Fruit fly (Drosophila melanogaster): ENCODE results near the gene fipi.
A peak's percentile ranks its signal among the peaks of the same experiment; 100 is the strongest.

The fipi gene

DNA sequence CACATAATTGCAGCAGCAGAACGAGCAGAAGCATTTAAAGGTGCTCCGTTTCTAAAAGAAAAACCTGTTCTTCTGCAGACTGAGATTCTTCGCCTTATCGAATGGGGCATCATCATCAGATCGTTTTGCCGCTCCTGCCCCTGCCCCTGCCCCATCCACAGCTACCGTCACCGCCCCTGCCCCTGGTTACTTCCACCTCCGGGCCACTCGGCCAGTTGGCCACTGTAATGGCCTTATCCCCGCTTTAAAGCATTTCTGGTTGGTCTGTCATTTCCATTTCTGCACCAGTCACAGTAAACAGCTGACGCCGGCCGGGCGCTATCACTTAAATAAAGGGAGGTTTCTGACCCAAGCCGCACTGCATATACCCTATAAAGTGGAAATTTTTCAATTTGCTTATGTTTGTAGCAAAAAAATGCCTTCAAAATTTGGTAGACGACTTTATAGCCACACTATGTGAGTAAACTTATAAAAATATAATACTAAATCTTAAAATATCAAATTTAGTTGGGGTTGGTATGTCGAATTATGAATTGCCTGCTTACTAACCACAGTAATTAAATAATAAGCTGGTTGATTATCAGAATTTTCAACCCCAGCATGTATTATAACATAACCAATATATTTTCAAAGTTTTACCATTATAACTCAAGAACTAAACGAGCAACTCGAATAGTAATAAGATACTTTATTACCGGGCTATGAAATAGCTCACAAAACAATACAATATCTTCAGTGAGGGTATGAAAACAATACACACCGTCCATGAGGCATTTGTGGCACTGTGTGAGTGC lies 17.1 kb upstream of the fipi start (continued):
- no peak for TF ChIP-seq bbx (GFP tag; IDR thresholded peaks at IDR 0.05; ENCODE audit: partially characterized antibody)
- no peak for TF ChIP-seq CG15073 (GFP tag; optimal IDR thresholded peaks at IDR 0.05)
- peak; percentile 28; the same call in 1 of the 3 replicates for TF ChIP-seq Mrtf (GFP tag; IDR thresholded peaks at IDR 0.05)
- TF ChIP-seq insv (GFP tag; optimal IDR thresholded peaks at IDR 0.05), result peak in 1 of 2 experiments; percentile 7
- TF ChIP-seq corto (GFP tag; optimal IDR thresholded peaks at IDR 0.05), result no peak
- TF ChIP-seq CG34376 (GFP tag; optimal IDR thresholded peaks at IDR 0.05), result no peak
- peak; percentile 42 for TF ChIP-seq CG16863 (GFP tag; optimal IDR thresholded peaks at IDR 0.05)
- TF ChIP-seq CG8388 (GFP tag; optimal IDR thresholded peaks at IDR 0.05), result peak; percentile 56
- TF ChIP-seq CG9797 (GFP tag; optimal IDR thresholded peaks at IDR 0.05), result no peak
- TF ChIP-seq C15 (GFP tag; IDR thresholded peaks at IDR 0.05), result no peak
- peak; percentile 68 for TF ChIP-seq NfI (GFP tag; optimal IDR thresholded peaks at IDR 0.05)
- TF ChIP-seq CG15696 (tag; optimal IDR thresholded peaks at IDR 0.05), result peak; percentile 64
- TF ChIP-seq gce (GFP tag; IDR thresholded peaks at IDR 0.05), result no peak
- peak; percentile 21 for TF ChIP-seq zfh2 (GFP tag; optimal IDR thresholded peaks at IDR 0.05)
- no peak for TF ChIP-seq Neu2 (GFP tag; optimal IDR thresholded peaks at IDR 0.05; ENCODE audit: borderline replicate concordance)
- no peak; the same call in 1 of the 2 replicates for TF ChIP-seq HLH3B (GFP tag; IDR thresholded peaks at IDR 0.05)
- peak; percentile 89 for TF ChIP-seq kni (GFP tag; optimal IDR thresholded peaks at IDR 0.05)
- TF ChIP-seq grn (GFP tag; optimal IDR thresholded peaks at IDR 0.05), result peak; percentile 60
- 0 out of 2 replicates have a peak, but pooled peaks have one; percentile 9 for TF ChIP-seq CG32772 (GFP tag; IDR thresholded peaks at IDR 0.05)
- peak; percentile 61 for TF ChIP-seq CG3407 (GFP tag; optimal IDR thresholded peaks at IDR 0.05)
- peak; percentile 84 for TF ChIP-seq CG13424 (tag; optimal IDR thresholded peaks at IDR 0.05)
- TF ChIP-seq sens (GFP tag), result peak; percentile 92
- TF ChIP-seq zfh1 (GFP tag; IDR thresholded peaks at IDR 0.05), result no peak
- TF ChIP-seq CG15269 (tag; optimal IDR thresholded peaks at IDR 0.05), result peak; percentile 68
- TF ChIP-seq CG34224 (GFP tag; IDR thresholded peaks at IDR 0.05; ENCODE audit: partially characterized antibody), result no peak
- no peak for TF ChIP-seq Doc2 (GFP tag; IDR thresholded peaks at IDR 0.05)
- peak in 1 of 2 experiments; percentile 27 for TF ChIP-seq pan (optimal IDR thresholded peaks at IDR 0.05)
- TF ChIP-seq pan (GFP tag; optimal IDR thresholded peaks at IDR 0.05 in 1 of 2, IDR thresholded peaks at IDR 0.05 in 1 of 2), result peak in 1 of 2 experiments; percentile 23
- no peak for TF ChIP-seq CG3065 (GFP tag; optimal IDR thresholded peaks at IDR 0.05)
- TF ChIP-seq tup (GFP tag; optimal IDR thresholded peaks at IDR 0.05), result no peak
- no peak; the same call in 1 of the 2 replicates for TF ChIP-seq H2.0 (GFP tag; IDR thresholded peaks at IDR 0.05)
- no peak for TF ChIP-seq zf30C (GFP tag; optimal IDR thresholded peaks at IDR 0.05)
- TF ChIP-seq odd (GFP tag; optimal IDR thresholded peaks at IDR 0.05), result peak; percentile 73
- TF ChIP-seq slou (GFP tag; optimal IDR thresholded peaks at IDR 0.05), result peak; percentile 57
- TF ChIP-seq CG43689 (GFP tag; IDR thresholded peaks at IDR 0.05), result no peak
- TF ChIP-seq Hr51 (GFP tag; optimal IDR thresholded peaks at IDR 0.05), result peak in 1 of 2 experiments; percentile 71
- no peak for TF ChIP-seq Oaz (GFP tag; IDR thresholded peaks at IDR 0.05)
- TF ChIP-seq org-1 (GFP tag; optimal IDR thresholded peaks at IDR 0.05), result peak; percentile 81
- no peak for TF ChIP-seq CG17612 (GFP tag; IDR thresholded peaks at IDR 0.05)
- TF ChIP-seq Hey (tag; optimal IDR thresholded peaks at IDR 0.05), result no peak
- peak; percentile 36 for TF ChIP-seq Bteb2 (GFP tag; optimal IDR thresholded peaks at IDR 0.05)
- peak; percentile 63 for TF ChIP-seq phol (tag; optimal IDR thresholded peaks at IDR 0.05)
- TF ChIP-seq CG14667 (GFP tag; IDR thresholded peaks at IDR 0.05), result no peak
- peak; percentile 25 for TF ChIP-seq fu2 (GFP tag; optimal IDR thresholded peaks at IDR 0.05)
- peak; percentile 51 for TF ChIP-seq CG4820 (GFP tag; optimal IDR thresholded peaks at IDR 0.05)
- TF ChIP-seq emc (GFP tag; optimal IDR thresholded peaks at IDR 0.05), result no peak
- no peak for TF ChIP-seq scrt (GFP tag; optimal IDR thresholded peaks at IDR 0.05)
- TF ChIP-seq Hand (GFP tag; optimal IDR thresholded peaks at IDR 0.05), result peak; percentile 52
- peak; percentile 37 for TF ChIP-seq CG2116 (GFP tag; optimal IDR thresholded peaks at IDR 0.05)
